Fruit fly (Drosophila melanogaster): Measurements from ENCODE around the gene CG5001.
A peak's percentile ranks its signal among the peaks of the same experiment; 100 is the strongest.

Gene CG5001

dm6 chr2L:1185642-1186497, at the start of gene CG5001:
TSS of gene CG5001 (plus strand) at chr2L:1185757.
- peak; percentile 64 for TF ChIP-seq noc (tag; optimal IDR thresholded peaks at IDR 0.05)

- TF ChIP-seq noc (tag; optimal IDR thresholded peaks at IDR 0.05), result no peak
These were observed 48.6 kb upstream of the CG5001 start for dm6 chr2L:1136993-1137392.

dm6 chr2L:1142730-1143281, 42.8 kb upstream of the CG5001 start, which contains the start of gene MFS3:
TSS of gene MFS3 (plus strand) at chr2L:1143201.
- no peak for TF ChIP-seq noc (tag; optimal IDR thresholded peaks at IDR 0.05)

dm6 chr2L:1143286-1143685, 42.3 kb upstream of the CG5001 start:
- TF ChIP-seq noc (tag; optimal IDR thresholded peaks at IDR 0.05), result no peak

- peak; percentile 96 for TF ChIP-seq noc (tag; optimal IDR thresholded peaks at IDR 0.05)
These were observed 40.9 kb upstream of the CG5001 start for dm6 chr2L:1144371-1145360.

- no peak for TF ChIP-seq noc (tag; optimal IDR thresholded peaks at IDR 0.05)
These were observed 37.9 kb upstream of the CG5001 start for dm6 chr2L:1147656-1148055.

dm6 chr2L:1150554-1150953, 35.0 kb upstream of the CG5001 start, which contains the start of the genes Tfb4 and Vps29:
TSS of gene Tfb4 (minus strand) at chr2L:1150677.
TSS of gene Vps29 (plus strand) at chr2L:1150766.
- TF ChIP-seq noc (tag; optimal IDR thresholded peaks at IDR 0.05), result peak; percentile 14

- no peak for TF ChIP-seq noc (tag; optimal IDR thresholded peaks at IDR 0.05)
These were observed 32.9 kb upstream of the CG5001 start for dm6 chr2L:1152693-1153092.

dm6 chr2L:1156592-1157249, 28.8 kb upstream of the CG5001 start:
- TF ChIP-seq noc (tag; optimal IDR thresholded peaks at IDR 0.05), result no peak

dm6 chr2L:1157357-1157678, 28.2 kb upstream of the CG5001 start:
- TF ChIP-seq noc (tag; optimal IDR thresholded peaks at IDR 0.05), result no peak

- peak; percentile 35 for TF ChIP-seq noc (tag; optimal IDR thresholded peaks at IDR 0.05)
These were observed 27.7 kb upstream of the CG5001 start, which contains the start of gene capt for dm6 chr2L:1157679-1158518. TSS of gene capt (minus strand) at chr2L:1158262.

- TF ChIP-seq noc (tag; optimal IDR thresholded peaks at IDR 0.05), result no peak
These were observed 26.8 kb upstream of the CG5001 start, which contains the start of gene Tango14 for dm6 chr2L:1158519-1159319. TSS of gene Tango14 (plus strand) at chr2L:1158661.

dm6 chr2L:1163538-1164143, 21.9 kb upstream of the CG5001 start, which contains the start of gene CG5080:
TSS of gene CG5080 (minus strand) at chr2L:1163886.
- TF ChIP-seq noc (tag; optimal IDR thresholded peaks at IDR 0.05), result no peak
